Worm (Caenorhabditis elegans): ENCODE measurements around the gene mdl-1.

ce11 chrX:6698267-6698666, 43.9 kb upstream of the mdl-1 start, which contains the start of the genes F38B6.7 and F38B6.2:
- TF ChIP-seq nfya-2 (GFP tag; IDR thresholded peaks at IDR 0.05) = no peak
- TF ChIP-seq lin-35 (GFP tag; optimal IDR thresholded peaks at IDR 0.05) = no peak
- no peak for TF ChIP-seq B0019.2 (GFP tag; conservative IDR thresholded peaks at IDR 0.05)
- TF ChIP-seq Y79H2A.3 (GFP tag; conservative IDR thresholded peaks at IDR 0.05) = no peak
- TF ChIP-seq nfya-1 (tag; optimal IDR thresholded peaks at IDR 0.05; ENCODE audit: borderline replicate concordance, insufficient read depth) = no peak
- no peak for TF ChIP-seq madf-8 (GFP tag; conservative IDR thresholded peaks at IDR 0.05)
- no peak for TF ChIP-seq F23B12.7 (tag; optimal IDR thresholded peaks at IDR 0.05; ENCODE audit: insufficient read depth)
- TF ChIP-seq efl-1 (GFP tag; optimal IDR thresholded peaks at IDR 0.05) = no peak

Measured in whole organism, young adult.